Fruit fly (Drosophila melanogaster) whole organism, wandering third instar larva: ENCODE results near the gene CG9631.

Experiments used
- Abd-B ChIP-seq: fragments of >200 bp; optimal IDR thresholded peaks from 2 replicates; lab custom pipeline; 2017; ENCODE audit warnings: missing biosample characterization, missing genetic modification characterization
- CG32264 ChIP-seq: fragments of 200-800 bp; sonication (Bioruptor generic); optimal IDR thresholded peaks from 2 replicates; lab custom pipeline; 2016; ENCODE audit warnings: missing biosample characterization, missing genetic modification characterization
- CG9705 ChIP-seq: fragments of 200-800 bp; sonication (Bioruptor generic); optimal IDR thresholded peaks from 2 replicates; lab custom pipeline; 2018; ENCODE audit warnings: missing biosample characterization, mild to moderate bottlenecking, missing genetic modification characterization
- CrebA ChIP-seq: fragments of 200-800 bp; sonication (Bioruptor generic); optimal IDR thresholded peaks from 2 replicates; lab custom pipeline; 2016; ENCODE audit warnings: missing biosample characterization, mild to moderate bottlenecking, missing genetic modification characterization, borderline replicate concordance
- Dfd ChIP-seq: fragments of >200 bp; optimal IDR thresholded peaks from 2 replicates; lab custom pipeline; 2017; ENCODE audit warnings: missing biosample characterization, missing genetic modification characterization
- Dif ChIP-seq: fragments of 200-275, 200-300 bp; sonication (Bioruptor generic); optimal IDR thresholded peaks from 2 replicates; lab custom pipeline; 2018; ENCODE audit warnings: missing biosample characterization, missing genetic modification characterization; ENCODE audit not compliant: partially characterized antibody
- GATAd ChIP-seq: sonication (Bioruptor generic); optimal IDR thresholded peaks from 2 replicates; lab custom pipeline; 2016; ENCODE audit warnings: missing biosample characterization, missing genetic modification characterization
- HLH106 ChIP-seq: fragments of 200-800 bp; optimal IDR thresholded peaks from 3 replicates; lab custom pipeline; 2019; ENCODE audit warnings: missing biosample characterization, mild to moderate bottlenecking, missing genetic modification characterization, moderate library complexity
- Hnf4 ChIP-seq: fragments of 200-800 bp; sonication (Bioruptor generic); optimal IDR thresholded peaks from 2 replicates; lab custom pipeline; 2016; ENCODE audit warnings: missing biosample characterization, mild to moderate bottlenecking, missing genetic modification characterization
- Jra ChIP-seq: sonication (Bioruptor generic); optimal IDR thresholded peaks from 2 replicates; lab custom pipeline; 2016; ENCODE audit warnings: missing biosample characterization, missing genetic modification characterization
- Myc ChIP-seq: fragments of >200 bp; optimal IDR thresholded peaks from 2 replicates; lab custom pipeline; 2017
- OdsH ChIP-seq: fragments of 200-800 bp; sonication (Bioruptor generic); optimal IDR thresholded peaks from 2 replicates; lab custom pipeline; 2016; ENCODE audit warnings: missing biosample characterization, mild to moderate bottlenecking, missing genetic modification characterization
- Rel ChIP-seq, 2 experiments: fragments of 200-800 bp; sonication (Bioruptor generic) in 1 of 2; optimal IDR thresholded peaks; 2 replicates in 1 of 2; 3 replicates in 1 of 2; lab custom pipeline; 2016 to 2019; ENCODE audit warnings: mild to moderate bottlenecking in 2 of 2, missing biosample characterization in 2 of 2, missing genetic modification characterization in 2 of 2, moderate library complexity in 1 of 2
- Sp1 ChIP-seq: fragments of 200-800 bp; sonication (Bioruptor generic); optimal IDR thresholded peaks from 3 replicates; lab custom pipeline; 2019; ENCODE audit warnings: missing biosample characterization, mild to moderate bottlenecking, missing genetic modification characterization, moderate library complexity
- br ChIP-seq: fragments of 200-800 bp; sonication (Bioruptor generic); optimal IDR thresholded peaks from 2 replicates; lab custom pipeline; 2016; ENCODE audit warnings: missing biosample characterization, missing genetic modification characterization
- brk ChIP-seq: fragments of 200-800 bp; sonication (Bioruptor generic); optimal IDR thresholded peaks from 2 replicates; lab custom pipeline; 2016; ENCODE audit warnings: missing biosample characterization, mild to moderate bottlenecking, missing genetic modification characterization
- dl ChIP-seq, 2 experiments: fragments of 175-275, 200-275 bp in 1 of 2; fragments of 200-275 bp in 1 of 2; sonication (Bioruptor generic); optimal IDR thresholded peaks; lab custom pipeline; 2018; ENCODE audit warnings: mild to moderate bottlenecking in 2 of 2, missing biosample characterization in 2 of 2, missing genetic modification characterization in 2 of 2, moderate library complexity in 2 of 2; ENCODE audit not compliant: partially characterized antibody in 2 of 2, insufficient read depth in 1 of 2
- dmrt93B ChIP-seq: fragments of 200-800 bp; sonication (Bioruptor generic); optimal IDR thresholded peaks from 2 replicates; lab custom pipeline; 2018; ENCODE audit warnings: missing biosample characterization, mild to moderate bottlenecking, missing genetic modification characterization
- ey ChIP-seq: fragments of 200-800 bp; sonication (Bioruptor generic); optimal IDR thresholded peaks from 2 replicates; lab custom pipeline; 2016; ENCODE audit warnings: missing biosample characterization, missing genetic modification characterization
- foxo ChIP-seq, 2 experiments: fragments of 200-800 bp; sonication (Bioruptor generic); optimal IDR thresholded peaks; 2 replicates in 1 of 2; 3 replicates in 1 of 2; lab custom pipeline; 2016 to 2017; ENCODE audit warnings: missing biosample characterization in 2 of 2, missing genetic modification characterization in 2 of 2
- fru ChIP-seq: fragments of 200-800 bp; sonication (Bioruptor generic); optimal IDR thresholded peaks from 3 replicates; lab custom pipeline; 2016; ENCODE audit warnings: missing biosample characterization, mild to moderate bottlenecking, missing genetic modification characterization
- h ChIP-seq: fragments of 200-800 bp; sonication (Bioruptor generic); optimal IDR thresholded peaks from 3 replicates; lab custom pipeline; 2016; ENCODE audit warnings: missing biosample characterization, mild to moderate bottlenecking, missing genetic modification characterization
- jim ChIP-seq: fragments of 175-275, 200-325 bp; sonication (Bioruptor generic); optimal IDR thresholded peaks from 2 replicates; lab custom pipeline; 2016; ENCODE audit warnings: missing biosample characterization, mild to moderate bottlenecking, missing genetic modification characterization
- lola ChIP-seq: fragments of >200 bp; optimal IDR thresholded peaks from 2 replicates; lab custom pipeline; 2017; ENCODE audit warnings: missing biosample characterization, missing genetic modification characterization
- pan ChIP-seq: fragments of >200 bp; optimal IDR thresholded peaks from 2 replicates; lab custom pipeline; 2017
- psq ChIP-seq: fragments of 200-800 bp; sonication (Bioruptor generic); optimal IDR thresholded peaks from 3 replicates; lab custom pipeline; 2017; ENCODE audit warnings: missing biosample characterization, mild to moderate bottlenecking, missing genetic modification characterization, moderate library complexity
- rgr ChIP-seq: fragments of 200-800 bp; sonication (Bioruptor generic); optimal IDR thresholded peaks from 3 replicates; lab custom pipeline; 2016; ENCODE audit warnings: missing biosample characterization, mild to moderate bottlenecking, missing genetic modification characterization
- sage ChIP-seq: fragments of 200-800 bp; sonication (Bioruptor generic); optimal IDR thresholded peaks from 2 replicates; lab custom pipeline; 2016; ENCODE audit warnings: missing biosample characterization, mild to moderate bottlenecking, missing genetic modification characterization
- sv ChIP-seq: fragments of 200-800 bp; sonication (Bioruptor generic); optimal IDR thresholded peaks from 3 replicates; lab custom pipeline; 2016; ENCODE audit warnings: missing biosample characterization, missing genetic modification characterization
- tai ChIP-seq: sonication (Bioruptor generic); optimal IDR thresholded peaks from 2 replicates; lab custom pipeline; 2016; ENCODE audit warnings: missing biosample characterization, missing genetic modification characterization
- usp ChIP-seq: fragments of >200 bp; optimal IDR thresholded peaks from 2 replicates; lab custom pipeline; 2017; ENCODE audit warnings: missing biosample characterization, missing genetic modification characterization
- woc ChIP-seq: sonication (Bioruptor generic); optimal IDR thresholded peaks from 2 replicates; lab custom pipeline; 2016; ENCODE audit warnings: missing biosample characterization, mild to moderate bottlenecking, missing genetic modification characterization

The CG9631 gene

dm6 chr3R:14244577-14244976, 18.0 kb upstream of the CG9631 start, which contains the start of gene CG43291:
TSS of gene CG43291 (minus strand) at chr3R:14244677.
- TF ChIP-seq foxo (GFP tag; optimal IDR thresholded peaks at IDR 0.05; lab: Kevin White, UChicago), result no peak
- TF ChIP-seq jim, result no peak
- TF ChIP-seq CG9705, result no peak
- no peak for TF ChIP-seq psq (GFP tag; lab: Kevin White, UChicago)
- TF ChIP-seq Dif (GFP tag; lab: Kevin White, UChicago), result no peak
- no peak for TF ChIP-seq pan (lab: Kevin White, UChicago)

DNA sequence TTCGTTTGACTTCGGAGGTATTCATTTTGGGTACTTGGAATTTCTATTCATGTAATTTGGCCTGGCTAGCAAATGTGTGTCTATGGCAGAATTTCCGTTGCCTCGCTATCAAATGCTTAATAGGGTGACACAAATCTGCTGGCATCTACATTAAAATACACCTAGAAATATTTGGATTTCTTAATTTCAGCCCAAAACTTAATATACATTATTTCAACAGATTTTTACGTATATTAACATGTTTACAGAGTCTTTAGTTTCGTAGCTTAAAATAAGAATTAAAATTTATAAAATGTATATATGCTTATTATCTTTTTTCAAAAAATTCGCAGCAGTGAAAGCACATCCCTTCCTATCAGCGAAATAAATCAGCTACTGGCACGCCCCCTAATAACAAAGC, 2.5 kb upstream of the CG9631 start, which contains the start of gene CG9624:
CG9624 (minus strand) TSS at position 101 of the 400 bp plus-strand sequence.
- TF ChIP-seq jim (no peak), sv (GFP tag; lab: Kevin White, UChicago) (no peak), OdsH (GFP tag; lab: Kevin White, UChicago) (no peak), CG32264 (GFP tag; lab: Kevin White, UChicago) (no peak), br (GFP tag; lab: Kevin White, UChicago) (no peak), Sp1 (GFP tag; lab: Kevin White, UChicago) (no peak), ey (GFP tag; lab: Kevin White, UChicago) (no peak), GATAd (GFP tag; lab: Kevin White, UChicago) (no peak), Jra (GFP tag; lab: Kevin White, UChicago) (no peak), Rel (GFP tag; optimal IDR thresholded peaks at IDR 0.05; lab: Kevin White, UChicago) (no peak), Rel (tag; optimal IDR thresholded peaks at IDR 0.05; lab: Kevin White, UChicago) (no peak)

DNA sequence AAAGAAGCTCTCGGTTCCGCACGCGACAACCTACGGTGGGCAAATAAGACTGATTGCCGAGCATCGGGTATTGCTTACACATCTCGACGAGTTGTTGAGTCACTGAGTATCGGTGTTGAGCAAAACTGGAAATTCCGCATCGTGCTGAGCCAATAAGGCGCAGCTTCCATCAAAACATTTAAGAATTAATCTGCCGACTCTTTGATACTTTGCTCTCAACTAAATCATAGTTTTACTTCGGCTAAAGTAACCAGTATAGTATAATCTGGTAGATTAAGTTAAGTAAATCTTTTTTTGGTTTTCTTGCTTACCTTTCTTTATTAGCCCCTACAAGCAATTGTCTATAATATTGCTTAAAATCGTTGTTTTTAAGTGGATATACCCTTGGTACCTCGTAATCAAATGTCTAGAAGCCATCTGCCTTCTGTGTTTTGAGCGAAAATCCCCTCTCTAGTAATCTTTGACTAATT, 2.4 kb downstream of the CG9631 start, which contains the start of gene Sp212:
Sp212 (minus strand) TSS at position 51 of the 470 bp plus-strand sequence.
- TF ChIP-seq lola, result no peak
- peak in 1 of 2 experiments; percentile 0 for TF ChIP-seq foxo (GFP tag; optimal IDR thresholded peaks at IDR 0.05; lab: Kevin White, UChicago)
- no peak for TF ChIP-seq OdsH (GFP tag; lab: Kevin White, UChicago)
- TF ChIP-seq pan (lab: Kevin White, UChicago), result no peak
- no peak for TF ChIP-seq woc (GFP tag; lab: Kevin White, UChicago)
- TF ChIP-seq usp (GFP tag; lab: Kevin White, UChicago), result no peak
- no peak for TF ChIP-seq fru (GFP tag; lab: Kevin White, UChicago)
- no peak for TF ChIP-seq tai
- TF ChIP-seq sv (GFP tag; lab: Kevin White, UChicago), result no peak

DNA sequence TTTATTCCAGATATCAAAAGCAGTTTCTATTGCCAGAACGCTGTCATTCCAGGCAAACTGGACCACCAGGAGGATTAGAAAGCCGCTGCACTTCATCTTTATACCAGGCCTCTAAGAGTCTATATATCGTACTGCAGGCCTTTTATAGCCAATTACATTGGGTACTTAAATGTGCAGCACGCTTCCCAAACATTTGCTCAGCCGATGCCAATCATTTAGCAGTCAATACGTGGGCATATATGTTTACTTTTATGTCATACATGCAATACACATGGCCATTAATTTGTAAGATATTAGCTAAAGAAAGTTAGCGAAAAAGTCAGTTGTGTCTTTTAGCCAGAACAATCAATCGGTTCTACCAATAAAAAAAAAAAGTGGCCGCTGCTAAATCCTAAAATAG, 5.1 kb downstream of the CG9631 start, which contains the start of gene CG33109:
CG33109 (minus strand) TSS at position 101 of the 400 bp plus-strand sequence.
- no peak for TF ChIP-seq psq (GFP tag; lab: Kevin White, UChicago)
- no peak for TF ChIP-seq Abd-B (GFP tag; lab: Kevin White, UChicago)
- no peak for TF ChIP-seq Jra (GFP tag; lab: Kevin White, UChicago)

DNA sequence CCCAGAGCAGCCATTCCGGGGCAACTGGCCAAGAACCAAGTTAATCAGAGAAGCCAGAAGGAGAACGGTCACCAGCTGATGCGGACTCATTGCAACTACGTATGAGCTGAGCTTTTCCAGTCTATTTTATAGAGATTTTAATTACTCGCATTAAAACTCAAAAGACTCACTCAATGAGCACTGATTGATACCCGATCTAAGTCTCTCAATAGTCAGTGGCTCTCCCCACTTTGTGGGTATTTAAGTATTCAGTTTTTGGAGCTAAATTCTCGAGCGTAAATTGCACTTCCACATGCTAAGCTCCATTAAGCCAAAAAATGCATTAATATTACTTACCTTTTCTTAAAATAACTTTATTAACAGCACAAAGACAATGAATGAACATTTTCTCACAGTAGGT, 6.5 kb downstream of the CG9631 start, which contains the start of gene CG31326:
CG31326 (minus strand) TSS at position 101 of the 400 bp plus-strand sequence.
- TF ChIP-seq Myc (lab: Kevin White, UChicago) (no peak), Sp1 (GFP tag; lab: Kevin White, UChicago) (no peak), woc (GFP tag; lab: Kevin White, UChicago) (no peak), Abd-B (GFP tag; lab: Kevin White, UChicago) (no peak), HLH106 (no peak), foxo (GFP tag; optimal IDR thresholded peaks at IDR 0.05; lab: Kevin White, UChicago) (no peak)

DNA sequence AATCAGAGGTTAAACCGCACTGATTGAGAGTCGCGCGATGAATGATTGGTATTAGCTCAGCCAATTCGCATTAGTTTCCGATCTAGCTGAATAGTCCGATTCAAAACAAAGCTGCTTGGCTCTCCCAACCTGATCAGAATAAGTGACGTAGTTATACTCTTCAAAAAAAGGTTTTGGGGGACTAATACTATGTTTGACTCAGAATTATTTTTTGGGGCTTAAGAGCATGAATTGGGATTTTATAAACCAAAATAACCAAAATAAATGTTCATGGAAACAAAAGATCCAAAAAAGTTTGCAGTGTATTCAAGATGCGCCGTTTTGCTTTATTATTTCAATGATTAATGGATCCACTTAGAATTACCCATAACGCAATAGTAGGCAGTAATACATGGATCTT, 8.7 kb downstream of the CG9631 start, which contains the start of gene CG9649:
CG9649 (minus strand) TSS at position 44 of the 400 bp plus-strand sequence.
- TF ChIP-seq sv (GFP tag; lab: Kevin White, UChicago) (no peak), brk (GFP tag; lab: Kevin White, UChicago) (no peak), foxo (GFP tag; optimal IDR thresholded peaks at IDR 0.05; lab: Kevin White, UChicago) (no peak), fru (GFP tag; lab: Kevin White, UChicago) (no peak), Myc (lab: Kevin White, UChicago) (no peak), usp (GFP tag; lab: Kevin White, UChicago) (no peak), rgr (GFP tag; lab: Kevin White, UChicago) (no peak), psq (GFP tag; lab: Kevin White, UChicago) (no peak)

dm6 chr3R:14214776-14215175, 11.8 kb downstream of the CG9631 start, which contains the start of gene Dop1R1:
TSS of gene Dop1R1 (minus strand) at chr3R:14214810.
- TF ChIP-seq Dfd (GFP tag; lab: Kevin White, UChicago), result no peak
- TF ChIP-seq HLH106, result no peak
- no peak for TF ChIP-seq h
- no peak for TF ChIP-seq CrebA (GFP tag; lab: Kevin White, UChicago)
- no peak for TF ChIP-seq CG32264 (GFP tag; lab: Kevin White, UChicago)
- TF ChIP-seq Jra (GFP tag; lab: Kevin White, UChicago), result no peak
- no peak for TF ChIP-seq GATAd (GFP tag; lab: Kevin White, UChicago)
- TF ChIP-seq sage (GFP tag; lab: Kevin White, UChicago), result no peak
- TF ChIP-seq dl (GFP tag; optimal IDR thresholded peaks at IDR 0.05; lab: Kevin White, UChicago; ENCODE audit: insufficient read depth in 1 of 2, partially characterized antibody in 2 of 2), result no peak
- TF ChIP-seq Hnf4 (GFP tag; lab: Kevin White, UChicago), result no peak
- no peak for TF ChIP-seq dmrt93B
- no peak for TF ChIP-seq woc (GFP tag; lab: Kevin White, UChicago)
- no peak for TF ChIP-seq lola
- TF ChIP-seq brk (GFP tag; lab: Kevin White, UChicago), result no peak
- TF ChIP-seq foxo (GFP tag; optimal IDR thresholded peaks at IDR 0.05; lab: Kevin White, UChicago), result no peak
- no peak for TF ChIP-seq ey (GFP tag; lab: Kevin White, UChicago)
